Worm (Caenorhabditis elegans) whole organism, L1 larva: ENCODE results near the gene K10D2.8.

Experiments used
- egl-27 ChIP-seq, 2 experiments: fragments of 150-350 bp in 1 of 2; sonication (generic microtip); optimal IDR thresholded peaks; 3 replicates each; lab custom pipeline; 2017 to 2018; ENCODE audit warnings: missing biosample characterization in 2 of 2, missing genetic modification characterization in 2 of 2, missing genetic modification reagents in 2 of 2
- lin-15B ChIP-seq: fragments of 150-350 bp; sonication (generic microtip); optimal IDR thresholded peaks from 3 replicates; lab custom pipeline; 2014; ENCODE audit warnings: missing biosample characterization, missing genetic modification characterization
- lir-3 ChIP-seq: sonication (generic microtip); optimal IDR thresholded peaks from 2 replicates; lab custom pipeline; 2016; ENCODE audit warnings: mild to moderate bottlenecking, missing genetic modification characterization, moderate library complexity, missing compliant biosample characterization; ENCODE audit not compliant: poor library complexity
- nhr-90 ChIP-seq: sonication (generic microtip); optimal IDR thresholded peaks from 2 replicates; lab custom pipeline; 2016; ENCODE audit warnings: mild to moderate bottlenecking, missing genetic modification characterization, missing compliant biosample characterization; ENCODE audit not compliant: poor library complexity
- sox-4 ChIP-seq: sonication (generic microtip); optimal IDR thresholded peaks from 2 replicates; lab custom pipeline; 2016; ENCODE audit warnings: missing genetic modification characterization, missing compliant biosample characterization

DNA sequence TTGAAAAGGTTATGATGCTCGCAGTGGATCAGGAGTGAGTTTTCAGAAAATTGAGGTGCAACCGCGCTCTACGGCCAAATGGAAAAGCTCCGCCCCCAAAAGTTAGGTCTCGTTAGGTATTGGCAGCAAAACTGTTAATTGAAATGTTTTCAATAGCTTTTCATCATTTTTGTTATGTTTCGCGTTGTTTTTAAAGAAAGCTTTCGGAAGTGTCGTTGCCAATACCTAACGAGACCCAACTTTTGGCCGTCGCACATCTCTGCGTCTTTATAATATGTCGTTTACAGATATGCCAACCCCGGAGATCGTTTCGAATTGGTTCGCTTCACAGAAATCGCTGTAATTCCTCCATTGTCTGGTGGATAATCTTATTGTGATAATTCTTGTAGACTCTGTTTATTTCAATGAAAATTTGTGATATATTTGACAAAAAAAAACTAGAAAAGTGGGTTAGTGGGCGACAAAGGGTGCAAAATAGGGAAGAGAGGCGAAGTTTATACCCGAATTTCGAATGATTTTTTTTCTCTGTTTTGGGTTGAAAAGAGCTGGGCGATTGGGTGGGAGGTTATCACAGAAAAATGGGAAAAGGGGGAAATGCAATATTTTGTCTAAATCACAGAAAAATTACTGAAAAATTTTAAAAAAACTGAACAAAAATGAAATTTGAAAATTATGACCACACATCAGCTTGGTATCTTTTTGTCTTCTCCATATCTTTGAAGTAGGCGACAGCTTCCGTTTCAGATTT, 7.9 kb downstream of the K10D2.8 start:
- TF ChIP-seq lir-3 (no peak), egl-27 (tag; optimal IDR thresholded peaks at IDR 0.05; lab: Kevin White, UChicago) (no peak), sox-4 (no peak), nhr-90 (tag; lab: Kevin White, UChicago) (no peak), lin-15B (tag; lab: Kevin White, UChicago) (no peak)
